Worm (Caenorhabditis elegans): Measurements from ENCODE around the gene clec-184.
A peak's percentile ranks its signal among the peaks of the same experiment; 100 is the strongest.

The clec-184 gene

DNA sequence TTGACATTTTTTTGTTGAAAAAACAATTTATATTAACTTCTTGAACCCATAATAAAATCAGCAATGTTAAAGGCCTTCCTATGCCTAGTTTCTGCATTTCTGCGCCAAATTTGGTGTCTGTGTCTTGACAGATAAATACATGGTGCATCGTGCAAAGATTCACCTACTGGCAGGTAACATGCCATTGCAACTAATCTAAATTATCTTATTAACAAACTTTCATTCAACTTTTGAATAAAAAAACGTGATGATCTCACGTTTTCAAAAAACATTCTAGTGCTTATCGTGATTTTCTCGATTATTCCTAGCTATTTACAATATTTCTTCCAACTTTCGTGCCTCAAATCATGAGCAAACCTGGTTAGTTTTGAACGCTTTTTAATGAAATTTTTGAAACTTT lies 24.2 kb downstream of the clec-184 start, which contains the start of gene C25G4.7:
TSS of gene C25G4.7 (plus strand) at position 301 of the 400 bp plus-strand sequence.
- TF ChIP-seq mef-2 (tag; optimal IDR thresholded peaks at IDR 0.05) (no peak), lin-13 (GFP tag; optimal IDR thresholded peaks at IDR 0.05) (no peak), mdl-1 (tag; optimal IDR thresholded peaks at IDR 0.05) (no peak), fkh-8 (tag; optimal IDR thresholded peaks at IDR 0.05) (no peak), tlp-1 (tag; optimal IDR thresholded peaks at IDR 0.05) (no peak), sup-37 (GFP tag; optimal IDR thresholded peaks at IDR 0.05) (no peak), unc-62 (GFP tag; optimal IDR thresholded peaks at IDR 0.05) (no peak), efl-3 (GFP tag; optimal IDR thresholded peaks at IDR 0.05) (no peak), hlh-4 (tag; optimal IDR thresholded peaks at IDR 0.05) (no peak), unc-30 (tag; optimal IDR thresholded peaks at IDR 0.05) (no peak), skn-1 (tag; optimal IDR thresholded peaks at IDR 0.05) (no peak), aly-2 (tag; optimal IDR thresholded peaks at IDR 0.05) (no peak), ceh-88 (GFP tag; IDR thresholded peaks at IDR 0.05) (no peak)

DNA sequence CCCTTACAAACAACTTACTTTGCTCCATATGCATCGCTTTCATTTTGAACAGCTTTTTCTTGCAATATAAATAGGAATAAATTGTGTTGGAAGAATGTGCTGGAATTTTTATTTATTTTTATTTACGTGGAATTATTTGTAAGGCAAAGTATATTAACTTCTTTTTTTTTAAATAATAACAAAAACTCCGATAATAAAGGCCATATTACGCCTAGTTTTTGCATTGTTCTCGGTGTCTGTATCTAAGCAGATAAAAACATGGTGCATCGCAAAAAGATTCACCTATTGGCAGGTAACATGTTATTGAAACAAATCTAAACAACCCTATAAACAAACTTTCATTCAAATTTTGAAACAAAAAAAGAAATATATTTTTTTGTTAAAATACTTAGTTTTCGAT lies 30.9 kb downstream of the clec-184 start, which contains the start of gene C25G4.8:
TSS of gene C25G4.8 (minus strand) at position 101 of the 400 bp plus-strand sequence.
- TF ChIP-seq unc-130 (tag; optimal IDR thresholded peaks at IDR 0.05), result no peak
- no peak for TF ChIP-seq egl-27 (tag; optimal IDR thresholded peaks at IDR 0.05)
- TF ChIP-seq mep-1 (tag; optimal IDR thresholded peaks at IDR 0.05), result no peak
- TF ChIP-seq ceh-90 (tag; optimal IDR thresholded peaks at IDR 0.05), result no peak
- TF ChIP-seq grh-1 (GFP tag; IDR thresholded peaks at IDR 0.05), result no peak
- no peak for TF ChIP-seq isw-1 (GFP tag; IDR thresholded peaks at IDR 0.05)
- TF ChIP-seq nhr-47 (tag; optimal IDR thresholded peaks at IDR 0.05), result no peak
- no peak for TF ChIP-seq C34B4.2 (tag; optimal IDR thresholded peaks at IDR 0.05)

ce11 chrIV:12464822-12465221 lies 32.4 kb downstream of the clec-184 start:
- TF ChIP-seq nhr-85 (tag) (peak; percentile 38), ztf-11 (tag; optimal IDR thresholded peaks at IDR 0.05) (no peak), aly-2 (tag; optimal IDR thresholded peaks at IDR 0.05) (no peak), sptf-1 (tag; optimal IDR thresholded peaks at IDR 0.05) (no peak), lsy-2 (tag; optimal IDR thresholded peaks at IDR 0.05) (no peak), pqm-1 (tag; optimal IDR thresholded peaks at IDR 0.05) (no peak), efl-1 (optimal IDR thresholded peaks at IDR 0.05) (peak; percentile 16 to 30), efl-1 (GFP tag; optimal IDR thresholded peaks at IDR 0.05 in 1 of 2) (peak in 1 of 2 experiments; percentile 15), zag-1 (tag; optimal IDR thresholded peaks at IDR 0.05) (no peak), ceh-82 (tag; optimal IDR thresholded peaks at IDR 0.05) (peak in 1 of 3 experiments; percentile 46), elt-2 (tag; optimal IDR thresholded peaks at IDR 0.05) (no peak), fkh-10 (GFP tag; optimal IDR thresholded peaks at IDR 0.05) (peak; percentile 19), mab-9 (GFP tag; IDR thresholded peaks at IDR 0.05) (no peak), fkh-8 (tag; optimal IDR thresholded peaks at IDR 0.05) (peak; percentile 83), nhr-47 (tag; optimal IDR thresholded peaks at IDR 0.05) (no peak), lin-14 (GFP tag; optimal IDR thresholded peaks at IDR 0.05) (peak; percentile 85), nhr-77 (tag; optimal IDR thresholded peaks at IDR 0.05) (peak; percentile 6), skn-1 (tag; optimal IDR thresholded peaks at IDR 0.05) (peak; percentile 31), lin-35 (GFP tag; optimal IDR thresholded peaks at IDR 0.05) (peak in 1 of 2 experiments; percentile 22), Y116A8C.19 (tag; optimal IDR thresholded peaks at IDR 0.05; ENCODE audit: borderline replicate concordance) (no peak), F16B12.6 (tag; optimal IDR thresholded peaks at IDR 0.05) (no peak)

DNA sequence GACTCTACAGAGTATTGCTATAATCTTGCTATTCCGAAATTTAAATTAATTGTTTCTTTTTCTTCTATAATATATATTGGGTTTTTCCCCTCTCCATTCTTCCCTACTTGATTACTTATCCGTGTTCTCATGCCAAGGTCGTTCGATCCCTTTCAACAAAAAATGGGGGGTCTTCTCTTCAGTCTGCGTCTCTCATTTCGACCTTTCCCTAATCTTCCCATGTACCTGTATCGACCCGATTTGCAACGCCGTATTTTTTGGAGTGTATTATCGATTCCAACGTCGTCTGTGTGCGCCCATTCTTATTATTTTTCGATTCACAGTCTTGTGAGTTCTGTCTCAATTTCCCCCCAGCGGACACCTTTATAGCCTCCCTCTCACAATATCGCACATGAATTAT lies 35.3 kb downstream of the clec-184 start:
- TF ChIP-seq fkh-10 (GFP tag; optimal IDR thresholded peaks at IDR 0.05), result no peak
- TF ChIP-seq unc-130 (tag; optimal IDR thresholded peaks at IDR 0.05), result no peak
- TF ChIP-seq egl-27 (tag; optimal IDR thresholded peaks at IDR 0.05), result no peak
- no peak for TF ChIP-seq lsy-2 (tag; optimal IDR thresholded peaks at IDR 0.05)
- TF ChIP-seq xbp-1 (tag; optimal IDR thresholded peaks at IDR 0.05), result no peak
- TF ChIP-seq skn-1 (tag; optimal IDR thresholded peaks at IDR 0.05), result no peak
- no peak for TF ChIP-seq tbx-2 (tag; optimal IDR thresholded peaks at IDR 0.05)
- no peak for TF ChIP-seq elt-2 (tag; optimal IDR thresholded peaks at IDR 0.05)
- TF ChIP-seq elt-3 (tag; optimal IDR thresholded peaks at IDR 0.05), result peak in 1 of 6 experiments; percentile 53
- no peak for TF ChIP-seq aly-2 (tag; optimal IDR thresholded peaks at IDR 0.05)
- TF ChIP-seq ztf-11 (tag; optimal IDR thresholded peaks at IDR 0.05), result no peak
- TF ChIP-seq nhr-76 (tag; optimal IDR thresholded peaks at IDR 0.05), result no peak
- TF ChIP-seq nhr-84 (tag; optimal IDR thresholded peaks at IDR 0.05), result no peak
- TF ChIP-seq nhr-28 (tag; optimal IDR thresholded peaks at IDR 0.05), result no peak
- TF ChIP-seq tlp-1 (tag; optimal IDR thresholded peaks at IDR 0.05), result no peak
- no peak for TF ChIP-seq sox-4 (tag; optimal IDR thresholded peaks at IDR 0.05)
- TF ChIP-seq nhr-237 (tag; optimal IDR thresholded peaks at IDR 0.05), result no peak
- TF ChIP-seq isw-1 (GFP tag; IDR thresholded peaks at IDR 0.05), result no peak
- TF ChIP-seq jun-1 (tag; optimal IDR thresholded peaks at IDR 0.05), result no peak
- TF ChIP-seq hpl-2 (GFP tag; optimal IDR thresholded peaks at IDR 0.05), result no peak
- TF ChIP-seq Y116A8C.19 (tag; optimal IDR thresholded peaks at IDR 0.05; ENCODE audit: borderline replicate concordance), result no peak
- no peak for TF ChIP-seq C16A3.4 (tag; optimal IDR thresholded peaks at IDR 0.05)
